Fruit fly (Drosophila melanogaster): ENCODE measurements around the gene CG13078.

dm6 chr2L:19587334-19587659 is 23.6 kb downstream of the CG13078 start:
- TF ChIP-seq psq (GFP tag; optimal IDR thresholded peaks at IDR 0.05) (no peak), CrebA (GFP tag; optimal IDR thresholded peaks at IDR 0.05; ENCODE audit: borderline replicate concordance) (no peak), fru (GFP tag; optimal IDR thresholded peaks at IDR 0.05) (no peak), N (GFP tag; optimal IDR thresholded peaks at IDR 0.05) (peak; percentile 66), Jra (GFP tag; optimal IDR thresholded peaks at IDR 0.05) (no peak), Hr78 (GFP tag; optimal IDR thresholded peaks at IDR 0.05) (no peak), h (GFP tag; optimal IDR thresholded peaks at IDR 0.05) (no peak), Abd-B (GFP tag; optimal IDR thresholded peaks at IDR 0.05) (no peak), sage (GFP tag; optimal IDR thresholded peaks at IDR 0.05) (no peak)
